Fruit fly (Drosophila melanogaster) whole organism, embryonic: Measurements from ENCODE around the gene CG17744.

Experiments used
- Adf1 ChIP-seq: fragments of 200-800 bp; sonication (Bioruptor generic); IDR thresholded peaks from 2 replicates; pipeline ENCODE4 v1.3.6; 2022; ENCODE audit warnings: missing biosample characterization, missing genetic modification characterization
- C15 ChIP-seq: fragments of 200-800 bp; sonication (Bioruptor generic); IDR thresholded peaks from 3 replicates; pipeline ENCODE4 v1.3.6; 2022; ENCODE audit warnings: missing biosample characterization, missing genetic modification characterization
- CG10147 ChIP-seq: fragments of 200-800 bp; sonication (Bioruptor generic); optimal IDR thresholded peaks from 2 replicates; lab custom pipeline; 2019; ENCODE audit warnings: missing biosample characterization, mild to moderate bottlenecking, missing genetic modification characterization, moderate library complexity
- CG11695 ChIP-seq: fragments of 200-800 bp; sonication (Bioruptor generic); IDR thresholded peaks from 3 replicates; pipeline ENCODE4 v1.3.6; 2022; ENCODE audit warnings: missing biosample characterization, missing genetic modification characterization
- CG12104 ChIP-seq: fragments of 200-800 bp; sonication (Bioruptor generic); optimal IDR thresholded peaks from 3 replicates; lab custom pipeline; 2016; ENCODE audit warnings: missing biosample characterization, missing genetic modification characterization
- CG12299 ChIP-seq: fragments of 200-800 bp; sonication (Bioruptor generic); optimal IDR thresholded peaks from 2 replicates; lab custom pipeline; 2018; ENCODE audit warnings: missing biosample characterization, mild to moderate bottlenecking, missing genetic modification characterization
- CG12659 ChIP-seq: fragments of 200-800 bp; sonication (Bioruptor generic); optimal IDR thresholded peaks from 3 replicates; lab custom pipeline; 2017; ENCODE audit warnings: mild to moderate bottlenecking, missing biosample characterization, missing genetic modification reagents, missing genetic modification characterization
- CG14014 ChIP-seq: fragments of 200-800 bp; sonication (Bioruptor generic); IDR thresholded peaks from 2 replicates; pipeline ENCODE4 v1.3.6; 2022; ENCODE audit warnings: missing biosample characterization, missing genetic modification characterization
- CG15011 ChIP-seq: fragments of 200-800 bp; sonication (Bioruptor generic); optimal IDR thresholded peaks from 3 replicates; lab custom pipeline; 2018; ENCODE audit warnings: missing biosample characterization, mild to moderate bottlenecking, missing genetic modification characterization
- CG15601 ChIP-seq: fragments of 200-800 bp; sonication (Bioruptor generic); optimal IDR thresholded peaks from 3 replicates; lab custom pipeline; 2019; ENCODE audit warnings: missing biosample characterization, mild to moderate bottlenecking, missing genetic modification characterization, moderate library complexity
- CG17802 ChIP-seq: fragments of 200-800 bp; sonication (Bioruptor generic); optimal IDR thresholded peaks from 2 replicates; lab custom pipeline; 2018; ENCODE audit warnings: missing biosample characterization, mild to moderate bottlenecking, missing genetic modification characterization, moderate library complexity
- CG18476 ChIP-seq: fragments of 200-800 bp; sonication (Bioruptor generic); optimal IDR thresholded peaks from 2 replicates; lab custom pipeline; 2016; ENCODE audit warnings: missing biosample characterization, mild to moderate bottlenecking, missing genetic modification characterization
- CG2889 ChIP-seq: fragments of 200-800 bp; sonication (Bioruptor generic); IDR thresholded peaks from 3 replicates; pipeline ENCODE4 v1.3.6; 2022; ENCODE audit warnings: missing biosample characterization, missing genetic modification characterization
- CG3065 ChIP-seq: fragments of 200-800 bp; sonication (Bioruptor generic); optimal IDR thresholded peaks from 2 replicates; lab custom pipeline; 2016; ENCODE audit warnings: missing biosample characterization, missing genetic modification characterization
- CG4707 ChIP-seq: fragments of 200-800 bp; sonication (Bioruptor generic); optimal IDR thresholded peaks from 2 replicates; lab custom pipeline; 2018; ENCODE audit warnings: missing biosample characterization, mild to moderate bottlenecking, missing genetic modification characterization, moderate library complexity
- CG7987 ChIP-seq: fragments of 200-800 bp; sonication (Bioruptor generic); optimal IDR thresholded peaks from 2 replicates; lab custom pipeline; 2018; ENCODE audit warnings: missing biosample characterization, mild to moderate bottlenecking, missing genetic modification characterization, moderate library complexity
- CHES-1-like ChIP-seq: fragments of 200-800 bp; sonication (Bioruptor generic); optimal IDR thresholded peaks from 2 replicates; lab custom pipeline; 2016; ENCODE audit warnings: missing biosample characterization, missing genetic modification characterization
- CrebB ChIP-seq: fragments of 200-800 bp; sonication (Bioruptor generic); optimal IDR thresholded peaks from 3 replicates; lab custom pipeline; 2018; ENCODE audit warnings: missing biosample characterization, mild to moderate bottlenecking, missing genetic modification characterization
- D19B ChIP-seq: fragments of 200-800 bp; sonication (Bioruptor generic); optimal IDR thresholded peaks from 2 replicates; lab custom pipeline; 2017; ENCODE audit warnings: missing biosample characterization, mild to moderate bottlenecking, missing genetic modification characterization
- Dek ChIP-seq: fragments of 200-800 bp; sonication (Bioruptor generic); optimal IDR thresholded peaks from 3 replicates; lab custom pipeline; 2019; ENCODE audit warnings: missing biosample characterization, mild to moderate bottlenecking, missing genetic modification characterization, moderate library complexity
- Hmr ChIP-seq: fragments of 200-800 bp; sonication (Bioruptor generic); optimal IDR thresholded peaks from 3 replicates; lab custom pipeline; 2017; ENCODE audit warnings: mild to moderate bottlenecking, missing biosample characterization, missing genetic modification reagents, missing genetic modification characterization
- Lpt ChIP-seq: fragments of >200 bp; optimal IDR thresholded peaks from 2 replicates; lab custom pipeline; 2018; ENCODE audit warnings: missing biosample characterization, missing genetic modification characterization
- Med ChIP-seq: fragments of 200-800 bp; sonication (Bioruptor generic); peaks from one replicate; lab custom pipeline; 2016; ENCODE audit warnings: missing biosample characterization, missing genetic modification characterization, mild to moderate bottlenecking, inconsistent platforms, moderate library complexity
- Myb ChIP-seq: fragments of 200-800 bp; sonication (Bioruptor generic); optimal IDR thresholded peaks from 2 replicates; lab custom pipeline; 2016; ENCODE audit warnings: missing biosample characterization, missing genetic modification characterization
- NfI ChIP-seq: fragments of 200-800 bp; sonication (Bioruptor generic); optimal IDR thresholded peaks from 3 replicates; lab custom pipeline; 2018; ENCODE audit warnings: missing biosample characterization, mild to moderate bottlenecking, missing genetic modification characterization, moderate library complexity
- Oaz ChIP-seq: fragments of 200-800 bp; sonication (Bioruptor generic); IDR thresholded peaks from 2 replicates; pipeline ENCODE4 v1.3.6; 2022; ENCODE audit warnings: missing biosample characterization, missing genetic modification characterization
- Opbp ChIP-seq: fragments of 200-800 bp; sonication (Bioruptor generic); IDR thresholded peaks from 3 replicates; pipeline ENCODE4 v1.3.6; 2022; ENCODE audit warnings: missing biosample characterization, missing genetic modification characterization; ENCODE audit not compliant: partially characterized antibody
- Rfx ChIP-seq: fragments of 200-800 bp; sonication (Bioruptor generic); IDR thresholded peaks from 2 replicates; pipeline ENCODE4 v1.3.6; 2022; ENCODE audit warnings: missing biosample characterization, missing genetic modification characterization
- Xrp1 ChIP-seq: fragments of 200-800 bp; sonication (Bioruptor generic); IDR thresholded peaks from 2 replicates; pipeline ENCODE4 v1.3.6; 2022; ENCODE audit warnings: missing biosample characterization, missing genetic modification characterization
- al ChIP-seq: fragments of 200-800 bp; sonication (Bioruptor generic); IDR thresholded peaks from 2 replicates; pipeline ENCODE4 v1.3.6; 2022; ENCODE audit warnings: missing biosample characterization, missing genetic modification characterization
- ash1 ChIP-seq: fragments of 200-800 bp; sonication (Bioruptor generic); optimal IDR thresholded peaks from 2 replicates; lab custom pipeline; 2018; ENCODE audit warnings: missing biosample characterization, mild to moderate bottlenecking, missing genetic modification characterization
- cas ChIP-seq: fragments of 200-800 bp; sonication (Bioruptor generic); IDR thresholded peaks from 2 replicates; pipeline ENCODE4 v1.3.6; 2022; ENCODE audit warnings: missing biosample characterization, missing genetic modification characterization
- cwo ChIP-seq: fragments of 200-800 bp; sonication (Bioruptor generic); optimal IDR thresholded peaks from 3 replicates; lab custom pipeline; 2017; ENCODE audit warnings: missing biosample characterization, missing genetic modification characterization, mild to moderate bottlenecking, moderate library complexity, missing genetic modification reagents
- dpn ChIP-seq, 2 experiments: fragments of 200-800 bp; sonication (Bioruptor generic); optimal IDR thresholded peaks; 3 replicates each; lab custom pipeline; 2016; ENCODE audit warnings: missing biosample characterization in 2 of 2, missing genetic modification characterization in 2 of 2
- gce ChIP-seq: fragments of 200-800 bp; sonication (Bioruptor generic); IDR thresholded peaks from 3 replicates; pipeline ENCODE4 v1.3.6; 2022; ENCODE audit warnings: missing biosample characterization, missing genetic modification characterization
- hb ChIP-seq: fragments of 200-800 bp; sonication (Bioruptor generic); IDR thresholded peaks from 3 replicates; pipeline ENCODE4 v1.3.6; 2022; ENCODE audit warnings: missing biosample characterization, missing genetic modification characterization; ENCODE audit not compliant: partially characterized antibody
- her ChIP-seq: fragments of 200-800 bp; sonication (Bioruptor generic); optimal IDR thresholded peaks from 2 replicates; lab custom pipeline; 2016; ENCODE audit warnings: missing biosample characterization, missing genetic modification characterization
- knrl ChIP-seq: fragments of 200-800 bp; sonication (Bioruptor generic); IDR thresholded peaks from 3 replicates; pipeline ENCODE4 v1.3.6; 2022; ENCODE audit warnings: missing biosample characterization, missing genetic modification characterization; ENCODE audit not compliant: partially characterized antibody
- lab ChIP-seq: fragments of 200-800 bp; sonication (Bioruptor generic); optimal IDR thresholded peaks from 3 replicates; lab custom pipeline; 2017; ENCODE audit warnings: missing biosample characterization, missing genetic modification characterization, mild to moderate bottlenecking, moderate library complexity, missing genetic modification reagents
- nau ChIP-seq: fragments of 200-800 bp; sonication (Bioruptor generic); optimal IDR thresholded peaks from 3 replicates; lab custom pipeline; 2017; ENCODE audit warnings: missing biosample characterization, mild to moderate bottlenecking, missing genetic modification characterization, missing genetic modification reagents
- oc ChIP-seq: fragments of 200-800 bp; sonication (Bioruptor generic); optimal IDR thresholded peaks from 2 replicates; lab custom pipeline; 2018; ENCODE audit warnings: missing biosample characterization, mild to moderate bottlenecking, missing genetic modification characterization, moderate library complexity
- otp ChIP-seq: fragments of 200-800 bp; sonication (Bioruptor generic); IDR thresholded peaks from 3 replicates; pipeline ENCODE4, ENCODE4 v1.3.6; 2022; ENCODE audit warnings: missing biosample characterization, missing genetic modification characterization
- peb ChIP-seq: fragments of 200-800 bp; sonication (Bioruptor generic); IDR thresholded peaks from 2 replicates; pipeline ENCODE4 v1.3.6; 2022; ENCODE audit warnings: missing biosample characterization, missing genetic modification characterization
- sens ChIP-seq: fragments of 200-800 bp; sonication (Bioruptor generic); peaks from one replicate; lab custom pipeline; 2016; ENCODE audit warnings: missing biosample characterization, missing genetic modification characterization
- sens-2 ChIP-seq: fragments of 200-800 bp; sonication (Bioruptor generic); IDR thresholded peaks from 2 replicates; pipeline ENCODE4 v1.3.6; 2022; ENCODE audit warnings: missing biosample characterization, missing genetic modification characterization
- shn ChIP-seq: fragments of 200-800 bp; sonication (Bioruptor generic); optimal IDR thresholded peaks from 3 replicates; lab custom pipeline; 2016; ENCODE audit warnings: missing biosample characterization, missing genetic modification characterization
- tio ChIP-seq: fragments of 200-800 bp; sonication (Bioruptor generic); optimal IDR thresholded peaks from 2 replicates; lab custom pipeline; 2017; ENCODE audit warnings: missing biosample characterization, missing genetic modification characterization, inconsistent platforms
- vnd ChIP-seq: fragments of 200-800 bp; sonication (Bioruptor generic); IDR thresholded peaks from 3 replicates; pipeline ENCODE4 v1.3.6; 2022; ENCODE audit warnings: missing biosample characterization, missing genetic modification characterization; ENCODE audit not compliant: partially characterized antibody
- z ChIP-seq: fragments of 200-800 bp; sonication (Bioruptor generic); IDR thresholded peaks from 3 replicates; pipeline ENCODE4 v1.3.6; 2022; ENCODE audit warnings: missing biosample characterization, missing genetic modification characterization

The CG17744 gene

dm6 chr3L:7013568-7014305 lies 12.9 kb downstream of the CG17744 start (continued):
- TF ChIP-seq ash1 (GFP tag; lab: Kevin White, UChicago): no peak
- no peak for TF ChIP-seq CrebB
- TF ChIP-seq Xrp1 (GFP tag; lab: Robert Waterston, UW): peak; percentile 29; the same call in 1 of the 2 replicates
- no peak for TF ChIP-seq cwo
- TF ChIP-seq lab (GFP tag; lab: Kevin White, UChicago): no peak
- no peak for TF ChIP-seq CG18476 (GFP tag; lab: Kevin White, UChicago)
- no peak for TF ChIP-seq Dek
- TF ChIP-seq CG10147 (GFP tag; lab: Kevin White, UChicago): no peak
- peak; percentile 98 for TF ChIP-seq z
- TF ChIP-seq CG17802 (tag; lab: Kevin White, UChicago): no peak
- no peak for TF ChIP-seq D19B (GFP tag; lab: Kevin White, UChicago)
- peak; percentile 64 for TF ChIP-seq sens (GFP tag; lab: Kevin White, UChicago)
- peak; percentile 75 for TF ChIP-seq Rfx (GFP tag; lab: Robert Waterston, UW)
- TF ChIP-seq C15 (GFP tag; lab: Robert Waterston, UW): no peak
- no peak for TF ChIP-seq CG4707
- peak; percentile 19 for TF ChIP-seq tio (GFP tag; lab: Kevin White, UChicago)
- no peak for TF ChIP-seq CG15011
- TF ChIP-seq hb (GFP tag; lab: Robert Waterston, UW): no peak
- TF ChIP-seq CG7987 (GFP tag; lab: Kevin White, UChicago): no peak
- TF ChIP-seq CG12659 (GFP tag; lab: Kevin White, UChicago): peak; percentile 35
- TF ChIP-seq Hmr (GFP tag; lab: Kevin White, UChicago): peak; percentile 28
- TF ChIP-seq knrl (GFP tag; lab: Robert Waterston, UW): no peak
- TF ChIP-seq CG3065: no peak
- TF ChIP-seq Myb (GFP tag; lab: Kevin White, UChicago): no peak
- peak; percentile 51; the same call in 1 of the 2 replicates for TF ChIP-seq al (GFP tag; lab: Robert Waterston, UW)
- TF ChIP-seq CG12299 (tag; lab: Kevin White, UChicago): no peak
- no peak for TF ChIP-seq Adf1 (GFP tag; lab: Robert Waterston, UW)
- TF ChIP-seq CG12104 (GFP tag; lab: Kevin White, UChicago): no peak
- TF ChIP-seq CG14014 (GFP tag; lab: Robert Waterston, UW): peak; percentile 35; the same call in 1 of the 2 replicates
- no peak for TF ChIP-seq Lpt
- TF ChIP-seq CG15601: no peak
- TF ChIP-seq Opbp (GFP tag; lab: Robert Waterston, UW): no peak
- no peak for TF ChIP-seq peb
- TF ChIP-seq nau (GFP tag; lab: Kevin White, UChicago): no peak
- peak; percentile 25; the same call in 1 of the 2 replicates for TF ChIP-seq Oaz
- TF ChIP-seq sens-2 (GFP tag; lab: Robert Waterston, UW): peak; percentile 19; the same call in 1 of the 2 replicates
- no peak for TF ChIP-seq her (GFP tag; lab: Kevin White, UChicago)
- TF ChIP-seq NfI (GFP tag; lab: Kevin White, UChicago): peak; percentile 44
- TF ChIP-seq oc (tag; lab: Kevin White, UChicago): no peak
- TF ChIP-seq shn (GFP tag; lab: Kevin White, UChicago): no peak
- TF ChIP-seq vnd (GFP tag; lab: Robert Waterston, UW): no peak
- TF ChIP-seq gce: no peak
- TF ChIP-seq CG2889 (GFP tag; lab: Robert Waterston, UW): no peak
- no peak for TF ChIP-seq CHES-1-like (GFP tag; lab: Kevin White, UChicago)
- TF ChIP-seq otp (GFP tag; lab: Robert Waterston, UW): 0 out of 3 replicates have a peak, but pooled peaks have one; percentile 23
- TF ChIP-seq CG11695 (GFP tag; lab: Robert Waterston, UW): peak; percentile 56; the same call in 1 of the 3 replicates
- peak in 1 of 2 experiments; percentile 58 for TF ChIP-seq dpn (GFP tag; optimal IDR thresholded peaks at IDR 0.05; lab: Kevin White, UChicago)
- TF ChIP-seq cas (GFP tag; lab: Robert Waterston, UW): peak; percentile 32; the same call in 1 of the 2 replicates
- peak; percentile 90 for TF ChIP-seq Med (GFP tag; lab: Kevin White, UChicago)
